4 fruit fly cellular contexts compared by ENCODE assay signal in genomic region chrX:898367-898766, dm6.
A peak's percentile ranks its signal among the peaks of the same experiment; 100 is the strongest.
TF ChIP-seq lines count a peak whose summit lies in the region.

No protein-coding gene starts in this region.

- no peak for TF ChIP-seq CTCF in whole organism, embryonic (GFP tag; optimal IDR thresholded peaks at IDR 0.05; lab: Kevin White, UChicago)

TF ChIP-seq in whole organism, embryonic, 481 proteins besides CTCF, POLR2A, EP300 and RAD21:
- TF ChIP-seq crol (GFP tag; IDR thresholded peaks at IDR 0.05; lab: Robert Waterston, UW) (peak; percentile 63; the same call in 1 of the 2 replicates), sd (tag; optimal IDR thresholded peaks at IDR 0.05; lab: Kevin White, UChicago) (peak; percentile 2), sr (GFP tag; IDR thresholded peaks at IDR 0.05; lab: Robert Waterston, UW) (no peak), z (GFP tag; IDR thresholded peaks at IDR 0.05; lab: Robert Waterston, UW) (peak; percentile 79), vvl (GFP tag; IDR thresholded peaks at IDR 0.05; lab: Robert Waterston, UW) (0 out of 2 replicates have a peak, but pooled peaks have one; percentile 16), MBD-R2 (GFP tag; IDR thresholded peaks at IDR 0.05; lab: Robert Waterston, UW) (no peak), CG17802 (tag; optimal IDR thresholded peaks at IDR 0.05; lab: Kevin White, UChicago) (peak; percentile 95), nom (GFP tag; optimal IDR thresholded peaks at IDR 0.05; lab: Kevin White, UChicago) (peak; percentile 20), kni (GFP tag; optimal IDR thresholded peaks at IDR 0.05; lab: Kevin White, UChicago) (peak; percentile 64)

TF ChIP-seq in whole organism, prepupa, 60 proteins besides CTCF, POLR2A, EP300 and RAD21 (continues in another document):
- TF ChIP-seq esn (GFP tag; optimal IDR thresholded peaks at IDR 0.05; lab: Kevin White, UChicago) (no peak), vri (GFP tag; optimal IDR thresholded peaks at IDR 0.05; lab: Kevin White, UChicago) (no peak), CG3032 (tag; optimal IDR thresholded peaks at IDR 0.05; lab: Kevin White, UChicago) (peak; percentile 11), CG8119 (GFP tag; IDR thresholded peaks at IDR 0.05; lab: Robert Waterston, UW) (no peak), CG8632 (GFP tag; optimal IDR thresholded peaks at IDR 0.05; lab: Kevin White, UChicago) (no peak), CG9139 (GFP tag; optimal IDR thresholded peaks at IDR 0.05; lab: Kevin White, UChicago) (no peak), CG34406 (GFP tag; optimal IDR thresholded peaks at IDR 0.05; lab: Kevin White, UChicago) (no peak), CG11762 (GFP tag; optimal IDR thresholded peaks at IDR 0.05; lab: Kevin White, UChicago; ENCODE audit: insufficient read depth) (no peak), CG7368 (GFP tag; optimal IDR thresholded peaks at IDR 0.05; lab: Kevin White, UChicago) (peak; percentile 29), spab (GFP tag; optimal IDR thresholded peaks at IDR 0.05; lab: Kevin White, UChicago) (no peak), Met (GFP tag; optimal IDR thresholded peaks at IDR 0.05; lab: Kevin White, UChicago) (no peak), topi (GFP tag; optimal IDR thresholded peaks at IDR 0.05; lab: Kevin White, UChicago) (no peak), Smox (GFP tag; optimal IDR thresholded peaks at IDR 0.05; lab: Kevin White, UChicago) (no peak), acj6 (GFP tag; optimal IDR thresholded peaks at IDR 0.05; lab: Kevin White, UChicago) (no peak), dsx (GFP tag; optimal IDR thresholded peaks at IDR 0.05; lab: Kevin White, UChicago; ENCODE audit: poor library complexity, severe bottlenecking) (peak; percentile 11), Eip75B (GFP tag; optimal IDR thresholded peaks at IDR 0.05; lab: Kevin White, UChicago) (peak; percentile 13), Lpt (GFP tag; optimal IDR thresholded peaks at IDR 0.05; lab: Kevin White, UChicago) (no peak), CG10669 (GFP tag; optimal IDR thresholded peaks at IDR 0.05; lab: Kevin White, UChicago) (peak; percentile 17), Blimp-1 (GFP tag; optimal IDR thresholded peaks at IDR 0.05; lab: Kevin White, UChicago) (no peak), CG16779 (tag; optimal IDR thresholded peaks at IDR 0.05; lab: Kevin White, UChicago) (no peak), OdsH (GFP tag; optimal IDR thresholded peaks at IDR 0.05; lab: Kevin White, UChicago) (no peak), CG6792 (GFP tag; optimal IDR thresholded peaks at IDR 0.05; lab: Kevin White, UChicago) (peak; percentile 21), Eip93F (GFP tag; optimal IDR thresholded peaks at IDR 0.05; lab: Kevin White, UChicago) (no peak), Hr39 (GFP tag; optimal IDR thresholded peaks at IDR 0.05; lab: Kevin White, UChicago) (no peak), CG6276 (GFP tag; optimal IDR thresholded peaks at IDR 0.05; lab: Kevin White, UChicago) (no peak), CG3919 (GFP tag; optimal IDR thresholded peaks at IDR 0.05; lab: Kevin White, UChicago) (peak; percentile 18), Sox102F (GFP tag; optimal IDR thresholded peaks at IDR 0.05; lab: Kevin White, UChicago) (no peak), CG8319 (GFP tag; optimal IDR thresholded peaks at IDR 0.05; lab: Kevin White, UChicago) (no peak)

TF ChIP-seq in whole organism, pupa, 21 proteins besides CTCF, POLR2A, EP300 and RAD21:
- TF ChIP-seq CG34367 (tag; optimal IDR thresholded peaks at IDR 0.05; lab: Kevin White, UChicago) (no peak), CG32121 (GFP tag; IDR thresholded peaks at IDR 0.05; lab: Robert Waterston, UW) (no peak), CG17806 (tag; optimal IDR thresholded peaks at IDR 0.05; lab: Kevin White, UChicago) (peak; percentile 19), CG14655 (GFP tag; optimal IDR thresholded peaks at IDR 0.05; lab: Kevin White, UChicago) (no peak), CG15710 (tag; optimal IDR thresholded peaks at IDR 0.05; lab: Kevin White, UChicago) (no peak), Ets98B (GFP tag; IDR thresholded peaks at IDR 0.05; lab: Robert Waterston, UW) (peak; percentile 46), CG13204 (GFP tag; optimal IDR thresholded peaks at IDR 0.05; lab: Kevin White, UChicago) (no peak), fd96Ca (GFP tag; IDR thresholded peaks at IDR 0.05; lab: Robert Waterston, UW) (no peak), CG12605 (GFP tag; IDR thresholded peaks at IDR 0.05; lab: Robert Waterston, UW) (0 out of 2 replicates have a peak, but pooled peaks have one; percentile 24), gl (tag; optimal IDR thresholded peaks at IDR 0.05; lab: Kevin White, UChicago) (no peak), EcR (GFP tag; optimal IDR thresholded peaks at IDR 0.05; lab: Kevin White, UChicago) (peak; percentile 81), Pif1B (GFP tag; optimal IDR thresholded peaks at IDR 0.05; lab: Kevin White, UChicago) (peak; percentile 47)

TF ChIP-seq in whole organism, wandering third instar larva, 38 proteins besides CTCF, POLR2A, EP300 and RAD21:
- TF ChIP-seq HLH106 (tag; optimal IDR thresholded peaks at IDR 0.05; lab: Kevin White, UChicago) (no peak), h (GFP tag; optimal IDR thresholded peaks at IDR 0.05; lab: Kevin White, UChicago) (no peak), Jra (GFP tag; optimal IDR thresholded peaks at IDR 0.05; lab: Kevin White, UChicago) (no peak), usp (GFP tag; optimal IDR thresholded peaks at IDR 0.05; lab: Kevin White, UChicago) (no peak), CG9705 (GFP tag; optimal IDR thresholded peaks at IDR 0.05; lab: Kevin White, UChicago) (no peak), N (GFP tag; optimal IDR thresholded peaks at IDR 0.05; lab: Kevin White, UChicago) (no peak), fru (GFP tag; optimal IDR thresholded peaks at IDR 0.05; lab: Kevin White, UChicago) (peak; percentile 26), jim (GFP tag; optimal IDR thresholded peaks at IDR 0.05; lab: Kevin White, UChicago) (no peak), dl (GFP tag; optimal IDR thresholded peaks at IDR 0.05; lab: Kevin White, UChicago; ENCODE audit: insufficient read depth in 1 of 2, partially characterized antibody in 2 of 2) (no peak), foxo (GFP tag; optimal IDR thresholded peaks at IDR 0.05; lab: Kevin White, UChicago) (peak in 1 of 2 experiments; percentile 21), psq (GFP tag; optimal IDR thresholded peaks at IDR 0.05; lab: Kevin White, UChicago) (peak; percentile 26)
